Fruit fly (Drosophila melanogaster) whole organism, embryonic: ENCODE results near the gene CG4074.

Experiments used
- Bdp1 ChIP-seq: fragments of 200-800 bp; sonication (Bioruptor generic); optimal IDR thresholded peaks from 3 replicates; lab custom pipeline; 2016; ENCODE audit warnings: missing biosample characterization, missing genetic modification characterization
- C15 ChIP-seq: fragments of 200-800 bp; sonication (Bioruptor generic); IDR thresholded peaks from 3 replicates; pipeline ENCODE4 v1.3.6; 2022; ENCODE audit warnings: missing biosample characterization, missing genetic modification characterization
- CG10321 ChIP-seq: fragments of 200-800 bp; sonication (Bioruptor generic); IDR thresholded peaks from 2 replicates; pipeline ENCODE4 v1.3.6; 2022; ENCODE audit warnings: missing biosample characterization, missing genetic modification characterization
- CG11093 ChIP-seq: fragments of 200-800 bp; sonication (Bioruptor generic); IDR thresholded peaks from 3 replicates; pipeline ENCODE4 v1.3.6; 2022; ENCODE audit warnings: missing biosample characterization, missing genetic modification characterization
- CG11247 ChIP-seq: fragments of 200-800 bp; sonication (Bioruptor generic); IDR thresholded peaks from 2 replicates; pipeline ENCODE4 v1.3.6; 2022; ENCODE audit warnings: missing biosample characterization, missing genetic modification characterization
- CG11456 ChIP-seq: fragments of 200-800 bp; sonication (Bioruptor generic); IDR thresholded peaks from 3 replicates; pipeline ENCODE4 v1.3.6; 2022; ENCODE audit warnings: missing biosample characterization, missing genetic modification characterization
- CG11504 ChIP-seq: fragments of 200-800 bp; sonication (Bioruptor generic); optimal IDR thresholded peaks from 3 replicates; lab custom pipeline; 2019; ENCODE audit warnings: missing biosample characterization, mild to moderate bottlenecking, missing genetic modification characterization, moderate library complexity
- CG11560 ChIP-seq: fragments of 200-800 bp; sonication (Bioruptor generic); IDR thresholded peaks from 3 replicates; pipeline ENCODE4 v1.3.6; 2022; ENCODE audit warnings: missing biosample characterization, missing genetic modification characterization
- CG12299 ChIP-seq: fragments of 200-800 bp; sonication (Bioruptor generic); optimal IDR thresholded peaks from 2 replicates; lab custom pipeline; 2018; ENCODE audit warnings: missing biosample characterization, mild to moderate bottlenecking, missing genetic modification characterization
- CG12659 ChIP-seq: fragments of 200-800 bp; sonication (Bioruptor generic); optimal IDR thresholded peaks from 3 replicates; lab custom pipeline; 2017; ENCODE audit warnings: mild to moderate bottlenecking, missing biosample characterization, missing genetic modification reagents, missing genetic modification characterization
- CG14014 ChIP-seq: fragments of 200-800 bp; sonication (Bioruptor generic); IDR thresholded peaks from 2 replicates; pipeline ENCODE4 v1.3.6; 2022; ENCODE audit warnings: missing biosample characterization, missing genetic modification characterization
- CG17361 ChIP-seq: fragments of 200-800 bp; sonication (Bioruptor generic); IDR thresholded peaks from 3 replicates; pipeline ENCODE4 v1.3.6; 2022; ENCODE audit warnings: missing biosample characterization, missing genetic modification characterization
- CG17912 ChIP-seq: fragments of 200-800 bp; sonication (Bioruptor generic); optimal IDR thresholded peaks from 2 replicates; lab custom pipeline; 2018; ENCODE audit warnings: missing biosample characterization, mild to moderate bottlenecking, missing genetic modification characterization
- CG1832 ChIP-seq: fragments of 200-800 bp; sonication (Bioruptor generic); optimal IDR thresholded peaks from 2 replicates; lab custom pipeline; 2017; ENCODE audit warnings: missing biosample characterization, mild to moderate bottlenecking, missing genetic modification characterization, inconsistent platforms
- CG2875 ChIP-seq: fragments of 200-800 bp; sonication (Bioruptor generic); optimal IDR thresholded peaks from 2 replicates; lab custom pipeline; 2017; ENCODE audit warnings: missing biosample characterization, mild to moderate bottlenecking, missing genetic modification characterization, missing genetic modification reagents
- CG32532 ChIP-seq: fragments of 200-800 bp; sonication (Bioruptor generic); IDR thresholded peaks from 2 replicates; pipeline ENCODE4 v1.3.6; 2022; ENCODE audit warnings: missing biosample characterization, missing genetic modification characterization
- CG33213 ChIP-seq: fragments of 200-800 bp; sonication (Bioruptor generic); optimal IDR thresholded peaks from 3 replicates; lab custom pipeline; 2016; ENCODE audit warnings: missing biosample characterization, missing genetic modification characterization
- CG4360 ChIP-seq: fragments of 200-800 bp; sonication (Bioruptor generic); IDR thresholded peaks from 2 replicates; pipeline ENCODE4 v1.3.6; 2022; ENCODE audit warnings: missing biosample characterization, missing genetic modification characterization
- CG4404 ChIP-seq: fragments of 200-800 bp; sonication (Bioruptor generic); IDR thresholded peaks from 2 replicates; pipeline ENCODE4 v1.3.6; 2022; ENCODE audit warnings: missing biosample characterization, missing genetic modification characterization
- CG6254 ChIP-seq: fragments of 200-800 bp; sonication (Bioruptor generic); optimal IDR thresholded peaks from 3 replicates; lab custom pipeline; 2017; ENCODE audit warnings: mild to moderate bottlenecking, missing biosample characterization, missing genetic modification reagents, missing genetic modification characterization
- CG6683 ChIP-seq: fragments of 200-800 bp; sonication (Bioruptor generic); optimal IDR thresholded peaks from 2 replicates; lab custom pipeline; 2017; ENCODE audit warnings: missing biosample characterization, mild to moderate bottlenecking, missing genetic modification characterization, missing genetic modification reagents
- CG8089 ChIP-seq: fragments of 200-800 bp; sonication (Bioruptor generic); optimal IDR thresholded peaks from 3 replicates; lab custom pipeline; 2016; ENCODE audit warnings: missing biosample characterization, missing genetic modification characterization
- CG8478 ChIP-seq: fragments of >200 bp; optimal IDR thresholded peaks from 2 replicates; lab custom pipeline; 2018
- CkIIα-i1 ChIP-seq: fragments of 200-800 bp; sonication (Bioruptor generic); IDR thresholded peaks from 2 replicates; pipeline ENCODE4 v1.3.6; 2022; ENCODE audit warnings: missing biosample characterization, missing genetic modification characterization
- Dfd ChIP-seq, 2 experiments: fragments of >200 bp; optimal IDR thresholded peaks; 2 replicates each; lab custom pipeline; 2017; ENCODE audit warnings: missing biosample characterization in 2 of 2, missing genetic modification characterization in 2 of 2
- Doc2 ChIP-seq: fragments of 200-800 bp; sonication (Bioruptor generic); IDR thresholded peaks from 2 replicates; pipeline ENCODE4 v1.3.6; 2022; ENCODE audit warnings: missing biosample characterization, missing genetic modification characterization
- GATAe ChIP-seq: fragments of 200-800 bp; sonication (Bioruptor generic); conservative IDR thresholded peaks from 2 replicates; pipeline ENCODE4 v1.3.6; 2022; ENCODE audit warnings: missing biosample characterization, missing genetic modification characterization
- Jarid2 ChIP-seq: fragments of 200-800 bp; sonication (Bioruptor generic); optimal IDR thresholded peaks from 3 replicates; lab custom pipeline; 2017; ENCODE audit warnings: mild to moderate bottlenecking, missing biosample characterization, missing genetic modification reagents, missing genetic modification characterization
- MBD-R2 ChIP-seq: fragments of 200-800 bp; sonication (Bioruptor generic); IDR thresholded peaks from 2 replicates; pipeline ENCODE4 v1.3.6; 2022; ENCODE audit warnings: missing biosample characterization, missing genetic modification characterization
- NC2α ChIP-seq: fragments of 200-800 bp; sonication (Bioruptor generic); optimal IDR thresholded peaks from 2 replicates; lab custom pipeline; 2016; ENCODE audit warnings: missing biosample characterization, missing genetic modification characterization
- Rfx ChIP-seq: fragments of 200-800 bp; sonication (Bioruptor generic); IDR thresholded peaks from 2 replicates; pipeline ENCODE4 v1.3.6; 2022; ENCODE audit warnings: missing biosample characterization, missing genetic modification characterization
- ab ChIP-seq: fragments of 200-800 bp; sonication (Bioruptor generic); optimal IDR thresholded peaks from 2 replicates; lab custom pipeline; 2016; ENCODE audit warnings: missing biosample characterization, missing genetic modification characterization
- ase ChIP-seq: fragments of 200-800 bp; sonication (Bioruptor generic); IDR thresholded peaks from 3 replicates; pipeline ENCODE4 v1.3.6; 2022; ENCODE audit warnings: missing biosample characterization, missing genetic modification characterization
- ash1 ChIP-seq: fragments of 200-800 bp; sonication (Bioruptor generic); optimal IDR thresholded peaks from 2 replicates; lab custom pipeline; 2018; ENCODE audit warnings: missing biosample characterization, mild to moderate bottlenecking, missing genetic modification characterization
- btn ChIP-seq: fragments of 200-800 bp; sonication (Bioruptor generic); optimal IDR thresholded peaks from 2 replicates; lab custom pipeline; 2016; ENCODE audit warnings: missing biosample characterization, missing genetic modification characterization
- dysf ChIP-seq: fragments of 200-800 bp; sonication (Bioruptor generic); IDR thresholded peaks from 3 replicates; pipeline ENCODE4 v1.3.6; 2022; ENCODE audit warnings: missing biosample characterization, missing genetic modification characterization
- ftz-f1 ChIP-seq: fragments of 200-800 bp; sonication (Bioruptor generic); optimal IDR thresholded peaks from 2 replicates; lab custom pipeline; 2016; ENCODE audit warnings: missing biosample characterization, missing genetic modification characterization
- inv ChIP-seq: fragments of 200-800 bp; sonication (Bioruptor generic); IDR thresholded peaks from 2 replicates; pipeline ENCODE4 v1.3.6; 2022; ENCODE audit warnings: missing biosample characterization, missing genetic modification characterization; ENCODE audit not compliant: partially characterized antibody
- klu ChIP-seq: fragments of 200-800 bp; sonication (Bioruptor generic); IDR thresholded peaks from 2 replicates; pipeline ENCODE4 v1.3.6; 2022; ENCODE audit warnings: missing biosample characterization, missing genetic modification characterization
- mld ChIP-seq: fragments of 200-800 bp; sonication (Bioruptor generic); IDR thresholded peaks from 3 replicates; pipeline ENCODE4 v1.3.6; 2022; ENCODE audit warnings: missing biosample characterization, missing genetic modification characterization; ENCODE audit not compliant: partially characterized antibody
- nerfin-2 ChIP-seq: fragments of 200-800 bp; sonication (Bioruptor generic); IDR thresholded peaks from 2 replicates; pipeline ENCODE4 v1.3.6; 2022; ENCODE audit warnings: missing biosample characterization, missing genetic modification characterization; ENCODE audit not compliant: partially characterized antibody
- oc ChIP-seq: fragments of 200-800 bp; sonication (Bioruptor generic); optimal IDR thresholded peaks from 2 replicates; lab custom pipeline; 2018; ENCODE audit warnings: missing biosample characterization, mild to moderate bottlenecking, missing genetic modification characterization, moderate library complexity
- pho ChIP-seq: fragments of 200-800 bp; sonication (Bioruptor generic); optimal IDR thresholded peaks from 2 replicates; lab custom pipeline; 2016; ENCODE audit warnings: missing biosample characterization, missing genetic modification characterization
- repo ChIP-seq: fragments of 200-800 bp; sonication (Bioruptor generic); optimal IDR thresholded peaks from 2 replicates; lab custom pipeline; 2016; ENCODE audit warnings: missing biosample characterization, missing genetic modification characterization
- tin ChIP-seq: fragments of 200-800 bp; sonication (Bioruptor generic); optimal IDR thresholded peaks from 3 replicates; lab custom pipeline; 2016; ENCODE audit warnings: missing biosample characterization, missing genetic modification characterization
- tll ChIP-seq, 2 experiments: fragments of 200-800 bp in 1 of 2; fragments of >200 bp in 1 of 2; sonication (Bioruptor generic) in 1 of 2; optimal IDR thresholded peaks; 2 replicates each; lab custom pipeline; 2017 to 2019; ENCODE audit warnings: missing biosample characterization in 2 of 2, missing genetic modification characterization in 2 of 2, mild to moderate bottlenecking in 1 of 2, moderate library complexity in 1 of 2
- wek ChIP-seq: fragments of 200-800 bp; sonication (Bioruptor generic); optimal IDR thresholded peaks from 3 replicates; lab custom pipeline; 2018; ENCODE audit warnings: missing biosample characterization, mild to moderate bottlenecking, missing genetic modification characterization, moderate library complexity
- z ChIP-seq: fragments of 200-800 bp; sonication (Bioruptor generic); IDR thresholded peaks from 3 replicates; pipeline ENCODE4 v1.3.6; 2022; ENCODE audit warnings: missing biosample characterization, missing genetic modification characterization
- zen2 ChIP-seq: fragments of 200-800 bp; sonication (Bioruptor generic); IDR thresholded peaks from 3 replicates; pipeline ENCODE4 v1.3.6; 2022; ENCODE audit warnings: missing biosample characterization, missing genetic modification characterization; ENCODE audit not compliant: partially characterized antibody

CG4074 gene

dm6 chr3L:20771891-20772646, 2.8 kb upstream of the CG4074 start (continued):
- TF ChIP-seq CG12659 (GFP tag; lab: Kevin White, UChicago) (peak; percentile 66), wek (GFP tag; lab: Kevin White, UChicago) (peak; percentile 73), C15 (GFP tag; lab: Robert Waterston, UW) (0 out of 3 replicates have a peak, but pooled peaks have one; percentile 38), MBD-R2 (GFP tag; lab: Robert Waterston, UW) (peak; percentile 46; the same call in 1 of the 2 replicates), Bdp1 (GFP tag; lab: Kevin White, UChicago) (peak; percentile 64), CG33213 (GFP tag; lab: Kevin White, UChicago) (peak; percentile 63), dysf (GFP tag; lab: Robert Waterston, UW) (peak; percentile 81), pho (peak; percentile 59), CG4360 (GFP tag; lab: Robert Waterston, UW) (peak; percentile 51; the same call in 1 of the 2 replicates), CkIIα-i1 (no peak), CG11247 (peak; percentile 78), klu (GFP tag; lab: Robert Waterston, UW) (peak; percentile 53; the same call in 1 of the 2 replicates), CG2875 (peak; percentile 73), mld (GFP tag; lab: Robert Waterston, UW) (no peak), ase (GFP tag; lab: Robert Waterston, UW) (peak; percentile 81; the same call in 2 of the 3 replicates), tin (GFP tag; lab: Kevin White, UChicago) (peak; percentile 71), CG10321 (GFP tag; lab: Robert Waterston, UW) (peak; percentile 42; the same call in 1 of the 2 replicates), oc (tag; lab: Kevin White, UChicago) (peak; percentile 80), CG11560 (tag; lab: Robert Waterston, UW) (peak; percentile 38; the same call in 1 of the 3 replicates), CG17912 (GFP tag; lab: Kevin White, UChicago) (no peak), Dfd (GFP tag; optimal IDR thresholded peaks at IDR 0.05; lab: Kevin White, UChicago) (no peak), CG32532 (GFP tag; lab: Robert Waterston, UW) (peak; percentile 89), CG17361 (GFP tag; lab: Robert Waterston, UW) (peak; percentile 68), GATAe (no peak), CG14014 (GFP tag; lab: Robert Waterston, UW) (peak; percentile 81; the same call in 1 of the 2 replicates), CG8089 (GFP tag; lab: Kevin White, UChicago) (peak; percentile 1), Doc2 (GFP tag; lab: Robert Waterston, UW) (no peak), Rfx (peak; percentile 87), CG11504 (peak; percentile 83), repo (GFP tag; lab: Kevin White, UChicago) (peak; percentile 68), CG6683 (GFP tag; lab: Kevin White, UChicago) (peak; percentile 72), NC2α (GFP tag; lab: Kevin White, UChicago) (peak; percentile 35), Jarid2 (GFP tag; lab: Kevin White, UChicago) (peak; percentile 23), ab (no peak), tll (GFP tag; optimal IDR thresholded peaks at IDR 0.05; lab: Kevin White, UChicago) (no peak), btn (peak; percentile 65), CG4404 (GFP tag; lab: Robert Waterston, UW) (no peak), CG11456 (peak; percentile 83), CG8478 (lab: Kevin White, UChicago) (no peak), nerfin-2 (no peak), CG12299 (tag; lab: Kevin White, UChicago) (peak; percentile 80), zen2 (GFP tag; lab: Robert Waterston, UW) (no peak), inv (GFP tag; lab: Robert Waterston, UW) (no peak), CG1832 (GFP tag; lab: Kevin White, UChicago) (no peak), ash1 (GFP tag; lab: Kevin White, UChicago) (peak; percentile 52), ftz-f1 (GFP tag; lab: Kevin White, UChicago) (peak; percentile 23), CG6254 (GFP tag; lab: Kevin White, UChicago) (peak; percentile 80), CG11093 (GFP tag; lab: Robert Waterston, UW) (peak; percentile 49; the same call in 1 of the 3 replicates), z (no peak)
